Fruit fly (Drosophila melanogaster) ovary, adult (tissue): Measurements from ENCODE around the gene laf.

Experiments
- CG17801 ChIP-seq: fragments of 200-800 bp; optimal IDR thresholded peaks from 2 replicates; lab custom pipeline; 2019; ENCODE audit warnings: missing biosample characterization, mild to moderate bottlenecking, missing genetic modification characterization, moderate library complexity; ENCODE audit not compliant: partially characterized antibody

The laf gene

DNA sequence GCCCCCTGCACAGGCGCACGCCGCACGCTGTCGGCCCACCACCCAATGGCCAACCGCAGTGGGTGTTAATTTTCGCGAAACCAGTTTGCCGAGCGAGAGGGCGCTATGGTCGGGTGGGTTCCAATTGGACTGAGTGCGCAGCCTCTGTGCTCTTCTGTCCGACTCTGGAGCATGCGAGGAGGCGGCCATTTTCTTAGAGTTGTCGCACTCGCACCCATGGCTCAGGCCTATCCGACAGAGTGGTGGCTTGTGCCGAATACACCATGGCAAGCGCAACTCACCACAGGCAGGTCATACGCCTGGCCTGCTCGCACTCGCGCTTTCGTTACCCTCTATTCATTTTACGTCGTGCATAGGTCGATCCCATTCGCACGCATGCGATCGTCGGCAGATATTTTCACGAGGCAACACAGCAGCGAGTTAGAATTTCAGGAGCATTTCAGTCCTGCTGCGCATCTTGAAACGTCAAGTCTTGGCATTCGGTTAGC, 25.9 kb downstream of the laf start, which contains the start of gene opa:
opa (plus strand) TSS at position 441 of the 488 bp plus-strand sequence.
- no peak for TF ChIP-seq CG17801 (GFP tag; lab: Kevin White, UChicago)

DNA sequence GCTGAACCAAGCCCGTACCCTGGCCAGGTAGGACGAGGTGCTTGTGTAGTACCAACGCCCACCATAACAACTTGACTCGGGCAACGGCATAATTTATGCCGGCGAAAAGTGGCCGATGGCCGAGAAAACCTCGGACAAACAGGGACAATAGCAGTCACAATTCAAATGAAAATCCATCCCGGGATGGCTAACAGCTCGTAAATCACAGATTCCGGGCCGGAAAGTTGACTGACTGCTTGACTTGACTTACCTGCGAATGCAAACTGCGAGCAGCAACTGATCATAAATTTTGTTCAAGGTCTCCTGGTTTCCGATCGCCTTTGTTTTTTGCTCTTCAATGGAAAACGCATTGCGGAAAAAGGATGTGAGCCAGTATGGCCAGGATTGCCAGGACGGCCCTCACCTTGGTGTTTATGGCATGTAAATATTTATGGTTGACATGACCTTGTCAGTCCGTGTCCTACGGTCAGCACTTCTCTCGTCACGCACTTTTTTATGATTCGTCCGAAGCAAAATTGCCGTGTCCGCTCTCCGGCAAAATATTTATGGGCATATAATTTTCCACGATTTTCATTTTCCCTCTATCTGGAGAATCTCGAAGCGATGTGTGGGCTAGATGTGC, 29.2 kb downstream of the laf start:
- TF ChIP-seq CG17801 (GFP tag; lab: Kevin White, UChicago) = no peak

dm6 chr3R:4847388-4847787, 30.9 kb downstream of the laf start:
- TF ChIP-seq CG17801 (GFP tag; lab: Kevin White, UChicago) = no peak

dm6 chr3R:4846787-4847186, 31.5 kb downstream of the laf start:
- TF ChIP-seq CG17801 (GFP tag; lab: Kevin White, UChicago) = no peak

DNA sequence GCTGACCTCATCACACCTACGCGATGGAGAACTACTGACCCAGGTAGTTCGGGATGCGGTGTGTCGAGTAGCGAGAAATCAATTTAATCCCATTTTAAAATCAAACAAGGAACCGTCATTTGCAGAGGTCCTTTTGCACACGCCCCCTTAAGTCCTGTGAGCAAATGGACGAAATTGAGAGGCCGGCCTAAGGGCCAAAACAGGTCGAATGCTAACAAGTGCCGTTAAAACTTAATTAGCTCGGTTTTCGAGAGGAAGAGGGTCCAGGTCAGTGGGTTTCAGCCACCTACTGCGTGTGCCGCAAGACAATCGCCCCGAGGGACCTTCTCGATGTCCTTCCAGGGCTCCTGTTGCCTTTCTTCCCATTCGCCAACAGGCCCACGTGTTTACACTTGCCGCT, 32.1 kb downstream of the laf start:
- TF ChIP-seq CG17801 (GFP tag; lab: Kevin White, UChicago) = no peak

- TF ChIP-seq CG17801 (GFP tag; lab: Kevin White, UChicago) = no peak
These were observed 33.0 kb downstream of the laf start for dm6 chr3R:4845353-4845752.

DNA sequence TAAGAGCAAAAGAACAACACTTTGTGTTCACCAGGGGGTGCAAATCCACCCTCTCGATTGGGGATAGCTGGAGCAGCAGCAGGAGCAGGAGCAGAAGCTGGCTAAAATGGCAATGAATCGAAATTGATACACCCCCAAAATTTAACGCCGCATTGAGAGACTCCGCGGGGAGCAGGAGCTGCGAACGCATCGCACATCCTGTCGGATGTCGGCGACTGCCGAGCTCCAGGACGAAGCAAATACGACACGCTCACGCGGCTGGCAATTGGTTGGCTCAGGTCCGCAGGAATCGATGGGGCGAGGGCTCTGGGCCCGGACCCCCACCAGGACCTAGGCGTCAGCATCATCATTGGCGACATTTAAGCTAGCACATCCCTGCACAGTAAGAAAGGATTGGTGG, 35.4 kb downstream of the laf start:
- no peak for TF ChIP-seq CG17801 (GFP tag; lab: Kevin White, UChicago)

DNA sequence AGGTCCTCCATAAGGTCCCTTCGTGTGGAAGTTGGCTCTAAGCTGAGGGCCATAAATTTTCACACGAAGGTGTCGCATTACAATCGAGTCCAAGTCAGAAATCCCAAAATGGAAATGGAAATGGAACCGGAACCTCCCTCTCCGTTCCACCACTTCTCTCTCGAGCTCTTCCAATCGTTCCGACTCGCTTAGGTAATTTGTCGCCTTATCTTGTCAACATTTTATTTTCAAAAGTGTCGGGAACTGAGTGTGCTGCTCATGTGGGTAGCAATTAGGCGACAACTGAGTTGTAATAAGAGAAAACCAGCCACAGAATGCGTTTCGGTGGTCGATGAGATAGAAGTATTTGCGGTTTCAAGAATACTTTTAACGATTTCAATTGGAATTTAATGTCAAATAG, 37.6 kb downstream of the laf start:
- no peak for TF ChIP-seq CG17801 (GFP tag; lab: Kevin White, UChicago)

DNA sequence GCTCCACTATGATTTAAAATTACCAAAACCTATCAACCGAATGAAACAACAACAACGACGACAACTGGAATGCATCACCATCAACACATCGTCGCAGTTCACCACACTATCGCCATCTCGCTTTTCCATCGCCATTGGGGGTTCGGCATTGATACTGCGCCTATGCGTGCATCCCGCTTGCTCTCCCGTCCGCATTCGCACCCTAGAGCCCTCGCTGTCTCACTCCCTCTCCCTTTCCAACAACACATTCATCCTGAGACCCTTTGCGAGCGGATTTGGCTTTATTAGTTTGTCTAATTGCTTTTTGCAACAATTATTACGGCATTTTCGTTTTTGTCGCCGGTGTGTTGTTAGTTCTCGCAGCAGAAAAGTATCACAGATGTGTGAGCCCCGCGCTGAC, 43.0 kb downstream of the laf start:
- no peak for TF ChIP-seq CG17801 (GFP tag; lab: Kevin White, UChicago)

dm6 chr3R:4833636-4834035, 44.7 kb downstream of the laf start:
- no peak for TF ChIP-seq CG17801 (GFP tag; lab: Kevin White, UChicago)

DNA sequence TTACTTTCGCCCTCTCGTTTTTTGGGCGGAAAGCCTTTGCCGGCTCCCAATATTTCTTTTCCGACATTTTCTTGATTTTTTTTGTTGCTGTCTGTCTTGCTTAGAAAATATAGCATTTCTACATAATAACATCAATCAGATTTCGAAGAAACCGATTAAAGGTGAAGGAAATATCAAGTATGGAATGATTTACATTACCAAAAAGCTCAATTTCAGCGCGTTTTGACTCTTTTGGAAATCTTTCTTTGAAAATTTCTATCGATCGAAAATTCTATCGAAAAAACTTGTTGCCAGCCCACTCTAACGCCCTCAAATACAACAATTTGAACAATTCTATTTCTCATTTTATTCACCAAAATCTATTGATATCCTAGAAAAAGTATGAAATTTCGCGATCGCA, 47.1 kb downstream of the laf start, which contains the start of gene CG14659:
CG14659 (minus strand) TSS at position 101 of the 400 bp plus-strand sequence.
- no peak for TF ChIP-seq CG17801 (GFP tag; lab: Kevin White, UChicago)

DNA sequence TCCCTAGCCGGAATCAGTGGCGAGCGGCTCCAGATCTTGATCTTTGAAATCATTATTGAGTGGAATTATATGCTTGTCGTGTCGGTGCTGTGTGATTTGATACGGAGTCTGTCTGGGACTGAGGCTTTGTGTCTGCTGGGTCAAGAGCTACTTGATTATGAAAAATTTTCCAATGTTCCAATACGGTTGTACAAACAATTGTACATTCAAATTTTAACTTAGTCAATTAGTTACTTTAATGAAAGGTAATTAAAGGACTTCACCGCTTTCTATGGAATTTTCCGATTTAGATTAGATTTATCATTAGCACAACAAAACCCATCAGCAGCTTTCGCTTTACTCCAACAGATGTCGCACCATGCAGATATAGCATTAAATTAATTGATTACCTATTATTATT, 47.9 kb downstream of the laf start, which contains the start of gene CG14658:
CG14658 (minus strand) TSS at position 101 of the 400 bp plus-strand sequence.
- TF ChIP-seq CG17801 (GFP tag; lab: Kevin White, UChicago) = no peak
